Fruit fly (Drosophila melanogaster): ENCODE results near the gene Ntf-2.

DNA sequence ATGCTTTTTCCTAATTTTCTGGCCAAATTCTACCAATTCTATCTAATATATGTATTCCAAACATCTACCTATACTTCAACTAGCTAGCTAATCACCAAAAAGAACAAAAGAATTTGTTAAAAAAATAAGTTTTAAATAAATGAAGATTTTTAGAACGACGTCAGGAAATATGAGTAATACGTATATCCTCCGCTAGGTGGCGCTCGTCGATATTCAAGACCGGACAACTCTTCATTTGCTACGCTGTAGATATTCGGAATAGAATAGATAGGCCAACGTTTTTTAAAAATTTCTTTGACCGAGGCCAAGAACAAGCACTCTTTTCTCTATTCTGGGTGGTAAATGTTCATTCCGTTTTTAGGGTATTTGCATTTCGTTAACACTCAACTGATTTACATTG is 23.2 kb downstream of the Ntf-2 start:
- TF ChIP-seq cic (GFP tag; optimal IDR thresholded peaks at IDR 0.05), result no peak
- TF ChIP-seq CG7101 (tag; optimal IDR thresholded peaks at IDR 0.05), result no peak
- TF ChIP-seq Crg-1 (GFP tag; optimal IDR thresholded peaks at IDR 0.05), result no peak
- no peak for TF ChIP-seq CG14711 (tag; optimal IDR thresholded peaks at IDR 0.05)
- TF ChIP-seq CG11617 (GFP tag; optimal IDR thresholded peaks at IDR 0.05), result no peak
- TF ChIP-seq CG7045 (GFP tag; optimal IDR thresholded peaks at IDR 0.05), result no peak
- no peak for TF ChIP-seq CG33017 (tag; optimal IDR thresholded peaks at IDR 0.05)
- TF ChIP-seq cnc (optimal IDR thresholded peaks at IDR 0.05), result no peak
- TF ChIP-seq Mnt (GFP tag; optimal IDR thresholded peaks at IDR 0.05), result no peak
- no peak for TF ChIP-seq Hr96 (GFP tag; optimal IDR thresholded peaks at IDR 0.05)
- no peak for TF ChIP-seq CG5204 (GFP tag; optimal IDR thresholded peaks at IDR 0.05)
- TF ChIP-seq bab1 (GFP tag; optimal IDR thresholded peaks at IDR 0.05), result no peak
- TF ChIP-seq kay (GFP tag; ENCODE audit: borderline replicate concordance), result peak; percentile 17
- TF ChIP-seq ovo (GFP tag; optimal IDR thresholded peaks at IDR 0.05), result no peak
